Fruit fly (Drosophila melanogaster): Measurements from ENCODE around the gene CG15022.

Gene CG15022

DNA sequence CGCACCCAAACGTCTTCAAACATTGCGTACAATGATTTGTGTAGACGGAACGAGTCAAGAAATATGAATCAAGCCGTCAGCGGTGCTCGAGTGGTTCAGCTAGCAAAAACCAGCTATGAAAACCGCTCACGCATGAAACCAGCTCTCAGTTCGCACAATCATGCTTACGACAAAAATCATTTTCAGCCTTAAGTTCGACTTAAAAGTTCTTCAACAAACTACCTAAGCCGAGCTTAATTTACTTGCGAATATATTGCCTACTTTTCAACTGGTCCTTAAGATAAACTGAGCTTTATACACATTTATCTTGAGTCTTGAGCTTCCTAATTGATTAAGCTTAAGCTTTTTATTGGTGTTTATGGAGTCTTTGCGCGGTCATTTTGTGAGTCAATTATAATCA, 20.0 kb downstream of the CG15022 start (continued):
- TF ChIP-seq oc (tag; optimal IDR thresholded peaks at IDR 0.05) = peak; percentile 3

DNA sequence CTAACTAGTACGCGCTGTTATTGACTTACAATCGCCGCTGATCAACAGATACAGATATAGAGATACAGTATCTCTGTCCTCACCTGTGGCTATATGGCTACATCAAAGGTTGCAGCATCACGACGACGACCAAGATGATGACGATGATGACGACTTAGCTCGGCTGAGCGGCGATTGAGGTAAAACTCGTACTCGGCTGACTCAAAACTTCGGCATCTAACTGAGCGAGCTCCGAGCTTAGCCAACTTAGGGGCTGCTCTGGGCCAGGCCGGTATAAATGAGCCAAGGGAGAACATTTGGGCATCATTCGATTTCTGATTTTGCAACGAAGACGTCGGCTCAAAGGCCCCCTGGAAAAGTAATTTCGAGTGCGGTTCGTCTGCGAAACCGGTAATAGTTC, 23.7 kb downstream of the CG15022 start, which contains the start of gene CG15021:
TSS of gene CG15021 (plus strand) at position 301 of the 400 bp plus-strand sequence.
- TF ChIP-seq Deaf1 (tag; optimal IDR thresholded peaks at IDR 0.05) (peak; percentile 57), CG32532 (GFP tag; IDR thresholded peaks at IDR 0.05) (no peak), CG34224 (GFP tag; IDR thresholded peaks at IDR 0.05; ENCODE audit: partially characterized antibody) (0 out of 3 replicates have a peak, but pooled peaks have one; percentile 22), sd (tag; optimal IDR thresholded peaks at IDR 0.05) (peak; percentile 12)

DNA sequence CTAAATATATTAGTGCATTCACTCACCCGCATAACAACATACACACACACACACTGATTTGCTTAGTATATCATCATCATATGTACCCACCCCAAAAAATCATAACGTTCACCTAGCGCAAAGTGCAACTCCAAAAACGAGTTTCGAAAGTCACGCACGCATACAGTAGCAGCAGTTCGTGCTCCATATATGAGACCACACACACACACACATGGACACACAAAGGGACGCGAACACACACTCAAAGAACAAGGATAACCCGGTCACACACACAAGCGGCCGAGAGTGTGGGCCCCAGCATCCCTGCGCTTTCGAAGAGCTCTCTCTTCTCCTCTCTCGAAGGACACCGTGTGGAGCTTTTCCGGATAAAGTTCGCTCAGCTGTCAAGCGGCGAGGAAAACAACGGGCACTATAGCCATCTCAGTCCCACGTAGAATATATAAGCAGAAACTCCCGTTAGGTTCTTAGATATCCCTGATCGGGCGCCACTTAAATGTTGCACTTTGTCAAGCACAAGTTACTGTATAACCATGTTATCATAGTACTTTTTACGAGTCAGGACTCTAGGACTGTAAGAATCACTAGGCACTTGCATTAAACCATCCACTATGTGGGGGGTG, 28.9 kb downstream of the CG15022 start:
- TF ChIP-seq aop (GFP tag; IDR thresholded peaks at IDR 0.05) (no peak), pum (GFP tag; optimal IDR thresholded peaks at IDR 0.05) (no peak), Mes4 (GFP tag; optimal IDR thresholded peaks at IDR 0.05) (no peak), CG15073 (GFP tag; optimal IDR thresholded peaks at IDR 0.05) (no peak), scrt (GFP tag; optimal IDR thresholded peaks at IDR 0.05) (peak; percentile 35), bab2 (GFP tag; optimal IDR thresholded peaks at IDR 0.05) (no peak), yki (optimal IDR thresholded peaks at IDR 0.05) (no peak), Deaf1 (tag; optimal IDR thresholded peaks at IDR 0.05) (peak; percentile 55), peb (GFP tag; IDR thresholded peaks at IDR 0.05) (no peak), CG32532 (GFP tag; IDR thresholded peaks at IDR 0.05) (0 out of 2 replicates have a peak, but pooled peaks have one; percentile 7), CG11398 (GFP tag; optimal IDR thresholded peaks at IDR 0.05) (no peak), Dip3 (GFP tag; optimal IDR thresholded peaks at IDR 0.05) (no peak), Rx (GFP tag; IDR thresholded peaks at IDR 0.05) (no peak), grau (tag; optimal IDR thresholded peaks at IDR 0.05) (no peak), cg (GFP tag; optimal IDR thresholded peaks at IDR 0.05) (peak; percentile 58), HLHmδ (GFP tag; optimal IDR thresholded peaks at IDR 0.05) (peak; percentile 28), stc (GFP tag; IDR thresholded peaks at IDR 0.05) (no peak), CG5180 (GFP tag; optimal IDR thresholded peaks at IDR 0.05) (no peak), Fer3 (tag; optimal IDR thresholded peaks at IDR 0.05) (no peak), Dref (GFP tag; IDR thresholded peaks at IDR 0.05) (no peak), CG13296 (GFP tag; optimal IDR thresholded peaks at IDR 0.05) (no peak), CG11456 (GFP tag; IDR thresholded peaks at IDR 0.05) (0 out of 3 replicates have a peak, but pooled peaks have one; percentile 37), CG7271 (tag; optimal IDR thresholded peaks at IDR 0.05) (no peak), CkIIα-i1 (GFP tag; IDR thresholded peaks at IDR 0.05) (no peak), CG12942 (GFP tag; optimal IDR thresholded peaks at IDR 0.05) (no peak), CG15601 (tag; optimal IDR thresholded peaks at IDR 0.05) (no peak), ash1 (GFP tag; optimal IDR thresholded peaks at IDR 0.05) (no peak), CG4360 (GFP tag; IDR thresholded peaks at IDR 0.05) (no peak), kni (GFP tag; optimal IDR thresholded peaks at IDR 0.05) (peak; percentile 50), CG1602 (GFP tag; optimal IDR thresholded peaks at IDR 0.05) (no peak), CG3995 (GFP tag; optimal IDR thresholded peaks at IDR 0.05) (no peak), CG15514 (GFP tag; optimal IDR thresholded peaks at IDR 0.05) (no peak), CG1024 (GFP tag; IDR thresholded peaks at IDR 0.05) (no peak), ewg (GFP tag; optimal IDR thresholded peaks at IDR 0.05) (peak; percentile 34), CG10321 (GFP tag; IDR thresholded peaks at IDR 0.05) (peak; percentile 50; the same call in 1 of the 2 replicates), eve (GFP tag; optimal IDR thresholded peaks at IDR 0.05) (no peak), lola (GFP tag; optimal IDR thresholded peaks at IDR 0.05) (no peak), CG42726 (GFP tag; IDR thresholded peaks at IDR 0.05; ENCODE audit: partially characterized antibody) (no peak), Sry-δ (GFP tag; optimal IDR thresholded peaks at IDR 0.05) (no peak), Trl (optimal IDR thresholded peaks at IDR 0.05) (peak in 1 of 2 experiments; percentile 18), Trl (GFP tag; optimal IDR thresholded peaks at IDR 0.05) (no peak), CG13894 (tag; optimal IDR thresholded peaks at IDR 0.05) (peak; percentile 83), cas (GFP tag; IDR thresholded peaks at IDR 0.05) (0 out of 2 replicates have a peak, but pooled peaks have one; percentile 38)
